Worm (Caenorhabditis elegans) whole organism, late embryonic: Measurements from ENCODE around the gene K10D2.8.

Experiments
- K02D7.2 ChIP-seq: sonication (generic microtip); optimal IDR thresholded peaks from 2 replicates; lab custom pipeline; 2017; ENCODE audit warnings: mild to moderate bottlenecking, missing genetic modification characterization, missing compliant biosample characterization
- ceh-19 ChIP-seq: fragments of 200-800 bp; sonication (Bioruptor generic); optimal IDR thresholded peaks from 2 replicates; lab custom pipeline; 2018; ENCODE audit warnings: mild to moderate bottlenecking, missing genetic modification characterization, missing compliant biosample characterization
- pax-1 ChIP-seq: fragments of 150-350 bp; optimal IDR thresholded peaks from 2 replicates; lab custom pipeline; 2014; ENCODE audit warnings: missing biosample characterization, missing genetic modification characterization
- pha-4 ChIP-seq: fragments of 150-350 bp; optimal IDR thresholded peaks from 2 replicates; lab custom pipeline; 2018; ENCODE audit warnings: missing biosample characterization, missing genetic modification reagents, missing genetic modification characterization
- rnt-1 ChIP-seq: sonication (generic microtip); optimal IDR thresholded peaks from 2 replicates; lab custom pipeline; 2016; ENCODE audit warnings: missing genetic modification characterization, missing compliant biosample characterization

ce11 chrIII:5214162-5214561 is 25.6 kb downstream of the K10D2.8 start:
- TF ChIP-seq ceh-19 (GFP tag; lab: Kevin White, UChicago) (no peak), rnt-1 (tag; lab: Kevin White, UChicago) (no peak), pha-4 (tag; lab: Kevin White, UChicago) (no peak), K02D7.2 (no peak), pax-1 (tag; lab: Kevin White, UChicago) (no peak)
